Worm (Caenorhabditis elegans): ENCODE measurements around the gene F08F1.4.

Gene F08F1.4

ce11 chrX:8381651-8382050 is 31.6 kb upstream of the F08F1.4 start (continued):
- TF ChIP-seq fos-1 (tag; optimal IDR thresholded peaks at IDR 0.05) (no peak), mdl-1 (tag; optimal IDR thresholded peaks at IDR 0.05) (no peak), T20F7.1 (GFP tag; optimal IDR thresholded peaks at IDR 0.05) (peak; percentile 17)

- peak; percentile 14 for TF ChIP-seq nhr-28 (tag; optimal IDR thresholded peaks at IDR 0.05)
- TF ChIP-seq set-16 (GFP tag; IDR thresholded peaks at IDR 0.05) = peak; percentile 27; the same call in 1 of the 2 replicates
- TF ChIP-seq zag-1 (tag; optimal IDR thresholded peaks at IDR 0.05) = no peak
- TF ChIP-seq unc-62 (GFP tag; optimal IDR thresholded peaks at IDR 0.05 in 1 of 2) = peak in 1 of 2 experiments; percentile 87
- no peak for TF ChIP-seq unc-62 (tag; optimal IDR thresholded peaks at IDR 0.05)
- no peak for TF ChIP-seq lir-3 (tag; optimal IDR thresholded peaks at IDR 0.05)
- 0 out of 2 replicates have a peak, but pooled peaks have one; percentile 17 for TF ChIP-seq hmg-1.1 (GFP tag; IDR thresholded peaks at IDR 0.05)
- TF ChIP-seq hlh-11 (tag; optimal IDR thresholded peaks at IDR 0.05) = peak; percentile 26
- peak; percentile 68 for TF ChIP-seq hlh-30 (tag; optimal IDR thresholded peaks at IDR 0.05; ENCODE audit: insufficient read depth)
- TF ChIP-seq mdl-1 (tag; optimal IDR thresholded peaks at IDR 0.05) = peak in 1 of 2 experiments; percentile 16
- TF ChIP-seq mxl-3 (GFP tag; optimal IDR thresholded peaks at IDR 0.05) = peak; percentile 61
- TF ChIP-seq aly-2 (tag; optimal IDR thresholded peaks at IDR 0.05) = no peak
- TF ChIP-seq aha-1 (tag) = peak; percentile 3
Observed at ce11 chrX:8384642-8385181, 28.5 kb upstream of the F08F1.4 start, which contains the start of gene F41D9.2. Gene F41D9.2 (minus strand): TSS chrX:8384945.

- no peak for TF ChIP-seq nhr-111 (GFP tag; optimal IDR thresholded peaks at IDR 0.05)
- TF ChIP-seq tag-97 (GFP tag; IDR thresholded peaks at IDR 0.05) = no peak
- TF ChIP-seq egl-43 (GFP tag; IDR thresholded peaks at IDR 0.05) = peak; percentile 72
- no peak for TF ChIP-seq nhr-48 (tag; optimal IDR thresholded peaks at IDR 0.05)
- TF ChIP-seq daf-12 (tag; optimal IDR thresholded peaks at IDR 0.05) = no peak
- no peak for TF ChIP-seq daf-8 (GFP tag; IDR thresholded peaks at IDR 0.05)
- TF ChIP-seq F44E2.7 (GFP tag; IDR thresholded peaks at IDR 0.05) = no peak
- no peak for TF ChIP-seq mxl-3 (GFP tag; optimal IDR thresholded peaks at IDR 0.05)
- no peak for TF ChIP-seq mdt-29 (GFP tag; IDR thresholded peaks at IDR 0.05)
- no peak for TF ChIP-seq cey-2 (tag; optimal IDR thresholded peaks at IDR 0.05; ENCODE audit: borderline replicate concordance, insufficient read depth)
- TF ChIP-seq Y48G9A.11 (GFP tag; IDR thresholded peaks at IDR 0.05) = peak; percentile 60
- peak; percentile 67; the same call in 1 of the 2 replicates for TF ChIP-seq D1046.2 (GFP tag; IDR thresholded peaks at IDR 0.05)
- no peak for TF ChIP-seq spr-3 (GFP tag; optimal IDR thresholded peaks at IDR 0.05)
- TF ChIP-seq zip-2 (tag; optimal IDR thresholded peaks at IDR 0.05) = no peak
- no peak for TF ChIP-seq lin-13 (GFP tag; optimal IDR thresholded peaks at IDR 0.05)
- no peak for TF ChIP-seq zip-11 (GFP tag; IDR thresholded peaks at IDR 0.05)
- 0 out of 2 replicates have a peak, but pooled peaks have one; percentile 52 for TF ChIP-seq Y105C5A.15 (GFP tag; IDR thresholded peaks at IDR 0.05)
- TF ChIP-seq hif-1 (tag; optimal IDR thresholded peaks at IDR 0.05) = peak in 1 of 2 experiments; percentile 6
- TF ChIP-seq T20F7.1 (GFP tag; optimal IDR thresholded peaks at IDR 0.05) = no peak
- peak; percentile 80 for TF ChIP-seq lim-7 (GFP tag; IDR thresholded peaks at IDR 0.05)
- TF ChIP-seq lir-3 (tag; optimal IDR thresholded peaks at IDR 0.05) = no peak
- TF ChIP-seq madf-9 (GFP tag; conservative IDR thresholded peaks at IDR 0.05) = peak; percentile 38; the same call in 1 of the 2 replicates
- no peak for TF ChIP-seq F37D6.2 (tag; optimal IDR thresholded peaks at IDR 0.05)
- peak; percentile 49 for TF ChIP-seq F10B5.3 (tag; optimal IDR thresholded peaks at IDR 0.05)
- peak; percentile 61 for TF ChIP-seq mep-1 (tag; optimal IDR thresholded peaks at IDR 0.05)
- TF ChIP-seq dpl-1 (GFP tag; optimal IDR thresholded peaks at IDR 0.05) = no peak
- TF ChIP-seq ama-1 (optimal IDR thresholded peaks at IDR 0.05) = no peak
- TF ChIP-seq mdl-1 (tag; optimal IDR thresholded peaks at IDR 0.05) = peak; percentile 2 to 37
- TF ChIP-seq ztf-7 (tag; optimal IDR thresholded peaks at IDR 0.05) = no peak
- no peak for TF ChIP-seq fkh-10 (GFP tag; optimal IDR thresholded peaks at IDR 0.05)
- TF ChIP-seq nhr-42 (GFP tag; IDR thresholded peaks at IDR 0.05) = 0 out of 2 replicates have a peak, but pooled peaks have one; percentile 13
- 0 out of 2 replicates have a peak, but pooled peaks have one; percentile 42 for TF ChIP-seq ZK337.2 (GFP tag; IDR thresholded peaks at IDR 0.05)
- no peak for TF ChIP-seq nhr-28 (tag; optimal IDR thresholded peaks at IDR 0.05)
- TF ChIP-seq mxl-2 (GFP tag; conservative IDR thresholded peaks at IDR 0.05) = no peak; the same call in 1 of the 2 replicates
- TF ChIP-seq nhr-25 (tag; optimal IDR thresholded peaks at IDR 0.05; ENCODE audit: borderline replicate concordance, insufficient read depth) = peak; percentile 60
Observed at ce11 chrX:8386068-8386851, 27.0 kb upstream of the F08F1.4 start.

Measured in whole organism, L4 larva.